Worm (Caenorhabditis elegans): ENCODE measurements around the gene pro-1.

The pro-1 gene

DNA sequence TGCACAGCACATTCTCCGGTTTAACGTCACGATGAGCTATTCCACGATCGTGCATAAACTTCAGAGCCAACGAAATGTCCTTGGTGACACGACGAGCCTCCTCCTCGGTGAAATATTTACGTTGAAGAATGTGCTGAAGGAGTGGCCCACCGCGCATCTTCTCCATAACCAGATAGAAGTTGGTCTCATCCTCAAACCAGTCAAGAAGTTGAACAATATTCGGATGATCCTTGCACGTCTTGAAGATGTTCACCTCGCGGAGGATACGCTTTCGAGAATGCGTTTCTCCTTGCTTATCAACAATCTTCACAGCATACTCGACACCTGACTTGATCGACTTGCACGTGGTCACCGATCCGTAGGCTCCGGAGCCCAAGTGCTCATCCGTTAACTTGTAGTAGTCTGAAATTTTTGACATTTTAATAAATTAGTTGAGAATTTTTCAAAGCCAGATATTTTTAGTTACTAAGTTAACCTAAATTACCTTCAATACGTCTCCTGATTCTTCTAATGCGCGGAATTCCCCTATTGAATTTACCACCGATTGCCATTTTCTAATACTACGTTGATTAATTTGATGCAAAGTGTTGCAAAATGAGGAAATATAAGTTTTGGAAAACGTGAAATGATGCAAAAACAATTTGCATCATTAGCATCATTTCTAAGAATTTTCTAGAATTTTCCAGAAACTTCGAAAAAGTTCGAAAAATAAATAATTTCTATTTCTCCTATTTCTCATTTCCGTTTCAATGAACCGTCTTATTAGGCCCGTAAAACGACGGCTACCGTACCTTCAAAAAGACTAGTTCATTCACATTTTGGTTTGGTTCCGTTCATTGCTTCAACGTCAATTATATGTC, 4.4 kb upstream of the pro-1 start:
- TF ChIP-seq ceh-24 (tag; optimal IDR thresholded peaks at IDR 0.05) (no peak), F13H6.1 (tag; optimal IDR thresholded peaks at IDR 0.05) (no peak), ceh-30 (tag; optimal IDR thresholded peaks at IDR 0.05) (no peak), odd-2 (tag; optimal IDR thresholded peaks at IDR 0.05) (no peak), pat-9 (tag; optimal IDR thresholded peaks at IDR 0.05) (no peak), rnt-1 (tag; optimal IDR thresholded peaks at IDR 0.05) (no peak), ceh-9 (tag; optimal IDR thresholded peaks at IDR 0.05) (no peak), ceh-45 (GFP tag; IDR thresholded peaks at IDR 0.05) (no peak), hlh-30 (tag; optimal IDR thresholded peaks at IDR 0.05; ENCODE audit: insufficient read depth) (no peak), ceh-19 (GFP tag; optimal IDR thresholded peaks at IDR 0.05) (no peak), ceh-22 (tag; optimal IDR thresholded peaks at IDR 0.05) (no peak), mec-3 (tag; optimal IDR thresholded peaks at IDR 0.05; ENCODE audit: borderline replicate concordance) (no peak), ref-2 (tag; optimal IDR thresholded peaks at IDR 0.05) (no peak), hlh-13 (GFP tag; optimal IDR thresholded peaks at IDR 0.05) (no peak)

DNA sequence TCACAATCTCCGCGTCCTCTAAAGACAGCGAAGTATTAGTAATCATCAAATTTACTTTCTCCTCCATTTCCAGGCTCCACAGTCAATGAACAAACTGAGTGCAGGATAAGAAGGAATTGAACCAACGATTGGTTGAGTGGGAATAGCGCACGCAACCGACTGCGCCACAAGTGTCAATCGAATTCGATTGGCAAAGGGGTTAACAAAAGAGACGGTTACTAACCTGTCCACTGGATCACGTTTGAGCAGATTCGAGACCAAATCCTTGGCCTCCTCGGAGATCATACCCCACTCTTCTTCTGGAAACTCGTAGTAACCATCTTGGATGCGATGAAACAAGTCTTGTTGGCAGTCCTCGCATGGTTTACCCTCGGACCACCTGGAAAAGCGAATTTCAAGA, 3.4 kb upstream of the pro-1 start:
- TF ChIP-seq pat-9 (tag; optimal IDR thresholded peaks at IDR 0.05) (peak; percentile 15), nhr-232 (tag; optimal IDR thresholded peaks at IDR 0.05) (peak; percentile 0), T23F11.4 (GFP tag; optimal IDR thresholded peaks at IDR 0.05) (no peak)

DNA sequence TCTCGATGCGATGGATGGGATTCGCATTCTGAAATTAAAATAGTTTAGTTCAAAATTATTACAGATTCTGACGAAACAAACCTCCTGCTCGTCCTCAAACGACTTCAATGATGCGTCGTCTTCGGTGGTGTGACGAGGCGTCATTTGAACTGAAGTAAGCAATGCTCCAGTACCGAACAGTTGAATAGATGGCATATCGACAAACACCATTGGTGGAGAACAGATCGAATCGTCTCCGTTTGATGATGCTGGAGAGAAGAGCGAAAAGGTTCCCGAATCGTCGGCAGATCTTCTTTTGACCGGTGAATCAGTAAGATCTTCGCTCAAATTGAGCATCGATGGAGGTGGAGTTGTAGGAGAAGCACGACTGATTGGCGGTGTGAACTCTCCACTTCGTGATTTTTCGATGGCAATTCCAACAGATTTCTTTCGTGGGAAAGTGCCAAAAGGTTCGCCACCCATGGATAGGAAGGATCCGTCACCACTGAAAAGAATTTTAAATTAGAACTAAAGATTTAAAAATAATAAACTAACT, 2.6 kb upstream of the pro-1 start:
- TF ChIP-seq Y22D7AL.16 (tag; optimal IDR thresholded peaks at IDR 0.05) = no peak
- no peak for TF ChIP-seq npax-4 (tag; optimal IDR thresholded peaks at IDR 0.05)

DNA sequence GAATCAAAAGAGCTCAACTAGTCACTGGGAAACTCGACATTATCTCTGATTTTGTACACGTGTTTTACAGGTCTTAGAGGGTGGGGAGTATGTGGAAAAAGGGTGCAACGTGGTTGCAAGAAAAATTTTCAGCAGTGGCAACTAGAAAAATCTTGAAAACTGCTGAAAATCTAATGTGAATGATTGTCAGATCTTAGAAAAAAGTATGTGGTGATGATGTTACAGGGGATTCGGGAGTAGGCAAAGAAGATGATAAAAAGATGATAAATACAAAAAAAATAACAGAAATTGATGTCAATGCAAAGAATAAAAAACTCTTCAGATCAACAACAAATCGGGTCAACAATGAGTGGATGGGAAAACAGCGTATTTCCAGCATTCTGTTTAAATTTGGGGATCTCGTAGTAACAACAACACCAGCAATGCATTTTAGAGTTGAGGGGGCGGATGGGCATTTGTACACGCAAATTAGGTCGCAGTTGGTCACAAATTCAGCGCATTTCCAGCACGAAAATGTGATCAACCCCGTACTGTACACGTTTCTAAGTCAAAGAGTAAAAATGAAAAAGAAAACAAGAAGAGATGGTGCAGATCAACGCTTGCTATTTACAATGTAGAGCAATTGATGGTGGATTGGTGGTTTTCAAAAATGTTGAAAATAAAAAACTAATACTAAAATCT, 1.8 kb upstream of the pro-1 start:
- TF ChIP-seq F13H6.1 (tag; optimal IDR thresholded peaks at IDR 0.05) (no peak), nhr-11 (tag; optimal IDR thresholded peaks at IDR 0.05) (peak; percentile 1)

DNA sequence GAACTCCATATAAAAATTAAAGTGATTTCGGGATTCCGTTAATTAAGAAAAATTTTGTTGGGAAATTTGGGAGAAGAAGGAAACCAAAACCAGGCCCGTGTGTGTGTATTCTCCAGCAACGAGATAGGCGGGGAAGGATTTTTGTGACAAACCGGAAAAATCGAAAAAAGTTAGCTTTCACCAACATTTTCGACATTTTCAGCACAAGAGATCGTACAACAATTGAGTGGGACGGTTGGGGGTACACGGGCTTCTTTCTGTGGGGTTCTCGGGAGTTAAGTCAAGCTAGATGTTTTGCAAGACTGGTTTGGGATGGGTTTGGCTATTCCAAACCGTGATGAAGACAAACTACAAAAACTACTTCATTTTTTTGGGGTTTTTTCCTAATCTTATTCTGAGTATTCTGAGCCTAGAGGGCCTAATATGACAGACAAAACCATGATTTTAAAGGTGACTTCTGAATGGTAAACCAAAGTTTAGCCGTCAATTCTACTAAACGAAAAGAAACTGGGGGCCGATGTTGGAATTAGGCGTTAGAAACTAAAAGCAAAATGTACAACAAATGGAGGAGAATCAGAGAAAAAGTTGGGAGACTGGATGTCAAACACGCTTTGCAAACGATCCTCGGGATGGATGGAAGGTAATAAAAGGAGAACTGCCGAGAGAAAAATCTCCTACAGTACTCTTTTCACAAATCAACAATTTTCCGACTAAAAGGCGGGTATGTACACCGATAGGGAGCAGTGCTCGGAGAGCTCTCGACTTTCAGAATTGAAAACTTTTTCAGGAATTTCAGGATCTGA, 1.1 kb upstream of the pro-1 start:
- TF ChIP-seq unc-42 (tag; optimal IDR thresholded peaks at IDR 0.05) = no peak
- TF ChIP-seq unc-3 (GFP tag; conservative IDR thresholded peaks at IDR 0.05) = no peak
- no peak for TF ChIP-seq unc-3 (tag; optimal IDR thresholded peaks at IDR 0.05)
- no peak for TF ChIP-seq sox-2 (GFP tag; IDR thresholded peaks at IDR 0.05)
- TF ChIP-seq ceh-34 (tag; optimal IDR thresholded peaks at IDR 0.05) = no peak
- TF ChIP-seq pqm-1 (tag; optimal IDR thresholded peaks at IDR 0.05) = no peak
- no peak for TF ChIP-seq pag-3 (tag; optimal IDR thresholded peaks at IDR 0.05; ENCODE audit: borderline replicate concordance)
- TF ChIP-seq tbx-2 (tag; optimal IDR thresholded peaks at IDR 0.05) = no peak
- TF ChIP-seq fkh-10 (GFP tag; optimal IDR thresholded peaks at IDR 0.05) = no peak
- no peak for TF ChIP-seq ceh-2 (tag; optimal IDR thresholded peaks at IDR 0.05)
- no peak for TF ChIP-seq lim-6 (tag; optimal IDR thresholded peaks at IDR 0.05)
- no peak for TF ChIP-seq ceh-14 (tag; optimal IDR thresholded peaks at IDR 0.05)
- no peak for TF ChIP-seq fax-1 (tag; optimal IDR thresholded peaks at IDR 0.05)
- no peak for TF ChIP-seq madf-2 (tag; optimal IDR thresholded peaks at IDR 0.05)
- TF ChIP-seq zip-5 (tag; optimal IDR thresholded peaks at IDR 0.05) = no peak
